Worm (Caenorhabditis elegans) whole organism, L1 larva: ENCODE measurements around the gene hlh-19.

ENCODE experiments used
- nhr-84 ChIP-seq: sonication (generic microtip); optimal IDR thresholded peaks from 2 replicates; lab custom pipeline; 2017; ENCODE audit warnings: missing biosample characterization, missing genetic modification characterization
- ztf-4 ChIP-seq: fragments of 150-350 bp; optimal IDR thresholded peaks from 2 replicates; lab custom pipeline; 2014; ENCODE audit warnings: missing biosample characterization, missing genetic modification characterization

DNA sequence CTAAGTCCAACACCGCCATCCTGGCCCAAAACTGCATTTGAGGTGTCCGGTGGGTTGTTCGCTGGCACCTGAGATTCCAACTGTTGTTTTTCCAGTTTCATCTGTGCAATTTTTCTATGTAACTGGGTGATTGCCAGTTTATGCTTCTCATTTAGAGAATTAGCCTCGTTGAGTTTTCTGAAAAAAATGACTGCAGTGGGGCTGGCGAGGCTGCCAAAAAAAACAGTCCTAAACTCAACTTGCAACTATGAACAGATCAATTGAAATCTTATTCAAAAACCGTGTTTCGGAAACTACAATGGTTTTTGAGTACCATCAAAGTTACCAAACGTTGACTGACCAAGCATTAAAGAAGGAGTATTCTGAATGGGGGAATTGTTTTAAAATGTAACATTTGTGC, 3.2 kb downstream of the hlh-19 start, which contains the start of gene F57C12.6:
- TF ChIP-seq ztf-4 (tag; lab: Kevin White, UChicago) (no peak), nhr-84 (no peak)
